Worm (Caenorhabditis elegans) whole organism, L1 larva: Measurements from ENCODE around the gene ZK829.3.

ENCODE experiments used
- C16A3.4 ChIP-seq: fragments of 150-350 bp; optimal IDR thresholded peaks from 2 replicates; lab custom pipeline; 2014; ENCODE audit warnings: missing biosample characterization, missing genetic modification characterization
- F16B12.6 ChIP-seq: fragments of 150-350 bp; optimal IDR thresholded peaks from 2 replicates; lab custom pipeline; 2014; ENCODE audit warnings: missing biosample characterization, missing genetic modification characterization
- Y116A8C.19 ChIP-seq: sonication (generic microtip); optimal IDR thresholded peaks from 2 replicates; lab custom pipeline; 2016; ENCODE audit warnings: missing compliant biosample characterization, missing genetic modification characterization, borderline replicate concordance
- alr-1 ChIP-seq: fragments of 200-800 bp; sonication (Bioruptor generic); optimal IDR thresholded peaks from 2 replicates; lab custom pipeline; 2018; ENCODE audit warnings: borderline replicate concordance, mild to moderate bottlenecking, missing genetic modification characterization, missing compliant biosample characterization
- aly-2 ChIP-seq: fragments of 150-350 bp; optimal IDR thresholded peaks from 2 replicates; lab custom pipeline; 2014; ENCODE audit warnings: missing biosample characterization, missing genetic modification characterization
- ama-1 ChIP-seq: fragments of 150-350 bp; optimal IDR thresholded peaks from 2 replicates; lab custom pipeline; 2014
- blmp-1 ChIP-seq: fragments of 150-350 bp; optimal IDR thresholded peaks from 2 replicates; lab custom pipeline; 2014; ENCODE audit warnings: missing biosample characterization, missing genetic modification characterization
- ceh-63 ChIP-seq: fragments of 200-800 bp; sonication (Bioruptor generic); optimal IDR thresholded peaks from 2 replicates; lab custom pipeline; 2018; ENCODE audit warnings: mild to moderate bottlenecking, missing genetic modification characterization, missing compliant biosample characterization
- ceh-8 ChIP-seq: fragments of 200-800 bp; sonication (Bioruptor generic); optimal IDR thresholded peaks from 2 replicates; lab custom pipeline; 2018; ENCODE audit warnings: mild to moderate bottlenecking, missing genetic modification characterization, moderate library complexity, missing compliant biosample characterization
- ceh-82 ChIP-seq, 3 experiments: fragments of 150-350 bp in 1 of 3; sonication (generic microtip) in 2 of 3; optimal IDR thresholded peaks; 2 replicates each; lab custom pipeline; 2014 to 2017; ENCODE audit warnings: missing biosample characterization in 3 of 3, missing genetic modification characterization in 3 of 3
- ces-1 ChIP-seq: fragments of 150-350 bp; optimal IDR thresholded peaks from 2 replicates; lab custom pipeline; 2014; ENCODE audit warnings: missing biosample characterization, missing genetic modification reagents, missing genetic modification characterization
- efl-1 ChIP-seq, 4 experiments: fragments of 150-350 bp; optimal IDR thresholded peaks in 3 of 4; peaks in 1 of 4; 1 replicate in 1 of 4; 2 replicates in 3 of 4; lab custom pipeline; 2014; ENCODE audit warnings: missing biosample characterization in 2 of 4, missing genetic modification characterization in 2 of 4, missing genetic modification reagents in 2 of 4
- egl-13 ChIP-seq: sonication (generic microtip); optimal IDR thresholded peaks from 2 replicates; lab custom pipeline; 2016; ENCODE audit warnings: missing genotype, missing genetic modification reagents, missing genetic modification characterization, missing compliant biosample characterization
- elt-2 ChIP-seq: sonication (generic microtip); optimal IDR thresholded peaks from 2 replicates; lab custom pipeline; 2016; ENCODE audit warnings: missing genetic modification characterization, mild to moderate bottlenecking, inconsistent platforms, missing compliant biosample characterization, missing genetic modification reagents
- elt-3 ChIP-seq, 6 experiments: fragments of 150-350 bp in 1 of 6; sonication (generic microtip); optimal IDR thresholded peaks; 2 replicates each; lab custom pipeline; 2017 to 2018; ENCODE audit warnings: missing biosample characterization in 6 of 6, missing genetic modification characterization in 6 of 6, inconsistent platforms in 1 of 6
- ets-5 ChIP-seq: fragments of 200-800 bp; sonication (Bioruptor generic); IDR thresholded peaks from 2 replicates; pipeline ENCODE4 v1.3.6; 2022; ENCODE audit warnings: missing genetic modification characterization, missing compliant biosample characterization
- fkh-8 ChIP-seq: sonication (generic microtip); optimal IDR thresholded peaks from 2 replicates; lab custom pipeline; 2016; ENCODE audit warnings: mild to moderate bottlenecking, missing genetic modification characterization, missing compliant biosample characterization
- fos-1 ChIP-seq: fragments of 150-350 bp; optimal IDR thresholded peaks from 2 replicates; lab custom pipeline; 2014; ENCODE audit warnings: missing biosample characterization, missing genetic modification characterization
- grh-1 ChIP-seq: fragments of 200-800 bp; sonication (Bioruptor generic); IDR thresholded peaks from 2 replicates; pipeline ENCODE4 v1.3.6; 2022; ENCODE audit warnings: missing genetic modification reagents, missing genetic modification characterization, missing compliant biosample characterization
- hlh-17 ChIP-seq: fragments of 200-800 bp; sonication (Bioruptor generic); optimal IDR thresholded peaks from 2 replicates; lab custom pipeline; 2018; ENCODE audit warnings: missing genetic modification characterization, mild to moderate bottlenecking, missing compliant biosample characterization, moderate library complexity, borderline replicate concordance
- hlh-4 ChIP-seq: sonication (generic microtip); optimal IDR thresholded peaks from 2 replicates; lab custom pipeline; 2016; ENCODE audit warnings: mild to moderate bottlenecking, missing genetic modification characterization, missing compliant biosample characterization
- jun-1 ChIP-seq: fragments of 150-350 bp; optimal IDR thresholded peaks from 2 replicates; lab custom pipeline; 2014; ENCODE audit warnings: missing biosample characterization, missing genetic modification reagents, missing genetic modification characterization
- lin-14 ChIP-seq: fragments of 200-800 bp; sonication (Bioruptor generic); optimal IDR thresholded peaks from 2 replicates; lab custom pipeline; 2018; ENCODE audit warnings: mild to moderate bottlenecking, missing genetic modification characterization, moderate library complexity, missing compliant biosample characterization
- lin-15B ChIP-seq: fragments of 150-350 bp; sonication (generic microtip); optimal IDR thresholded peaks from 3 replicates; lab custom pipeline; 2014; ENCODE audit warnings: missing biosample characterization, missing genetic modification characterization
- lir-3 ChIP-seq: sonication (generic microtip); optimal IDR thresholded peaks from 2 replicates; lab custom pipeline; 2016; ENCODE audit warnings: mild to moderate bottlenecking, missing genetic modification characterization, moderate library complexity, missing compliant biosample characterization; ENCODE audit not compliant: poor library complexity
- nhr-11 ChIP-seq: fragments of 150-350 bp; optimal IDR thresholded peaks from 2 replicates; lab custom pipeline; 2014; ENCODE audit warnings: missing biosample characterization, missing genetic modification characterization
- nhr-19 ChIP-seq: fragments of 200-800 bp; sonication (Bioruptor generic); conservative IDR thresholded peaks from 2 replicates; pipeline ENCODE4 v1.3.6; 2022; ENCODE audit warnings: missing genetic modification characterization, missing compliant biosample characterization
- nhr-237 ChIP-seq: fragments of 150-350 bp; optimal IDR thresholded peaks from 2 replicates; lab custom pipeline; 2014; ENCODE audit warnings: missing biosample characterization, missing genetic modification characterization
- nhr-71 ChIP-seq: sonication (generic microtip); optimal IDR thresholded peaks from 2 replicates; lab custom pipeline; 2016; ENCODE audit warnings: mild to moderate bottlenecking, missing genetic modification characterization, moderate library complexity, missing compliant biosample characterization
- nhr-77 ChIP-seq: fragments of 150-350 bp; optimal IDR thresholded peaks from 2 replicates; lab custom pipeline; 2014; ENCODE audit warnings: missing biosample characterization, missing genetic modification characterization
- nhr-85 ChIP-seq: sonication (generic microtip); peaks from one replicate; lab custom pipeline; 2016; ENCODE audit warnings: missing genetic modification characterization, inconsistent platforms, missing compliant biosample characterization
- pqm-1 ChIP-seq: sonication (generic microtip); optimal IDR thresholded peaks from 3 replicates; lab custom pipeline; 2017; ENCODE audit warnings: missing biosample characterization, missing genetic modification characterization
- snpc-4 ChIP-seq: fragments of 150-350 bp; optimal IDR thresholded peaks from 2 replicates; lab custom pipeline; 2014; ENCODE audit warnings: missing biosample characterization, missing genetic modification characterization
- sox-4 ChIP-seq: sonication (generic microtip); optimal IDR thresholded peaks from 2 replicates; lab custom pipeline; 2016; ENCODE audit warnings: missing genetic modification characterization, missing compliant biosample characterization
- sptf-1 ChIP-seq: fragments of 150-350 bp; optimal IDR thresholded peaks from 2 replicates; lab custom pipeline; 2014; ENCODE audit warnings: missing biosample characterization, missing genetic modification characterization
- tbx-2 ChIP-seq: sonication (generic microtip); optimal IDR thresholded peaks from 2 replicates; lab custom pipeline; 2016; ENCODE audit warnings: missing genetic modification characterization, missing compliant biosample characterization
- unc-86 ChIP-seq: sonication (generic microtip); optimal IDR thresholded peaks from 2 replicates; lab custom pipeline; 2016; ENCODE audit warnings: missing genetic modification characterization, missing compliant biosample characterization
- zag-1 ChIP-seq: fragments of 150-350 bp; optimal IDR thresholded peaks from 2 replicates; lab custom pipeline; 2014; ENCODE audit warnings: missing biosample characterization, missing genetic modification characterization
- ztf-4 ChIP-seq: fragments of 150-350 bp; optimal IDR thresholded peaks from 2 replicates; lab custom pipeline; 2014; ENCODE audit warnings: missing biosample characterization, missing genetic modification characterization

ZK829.3 gene

DNA sequence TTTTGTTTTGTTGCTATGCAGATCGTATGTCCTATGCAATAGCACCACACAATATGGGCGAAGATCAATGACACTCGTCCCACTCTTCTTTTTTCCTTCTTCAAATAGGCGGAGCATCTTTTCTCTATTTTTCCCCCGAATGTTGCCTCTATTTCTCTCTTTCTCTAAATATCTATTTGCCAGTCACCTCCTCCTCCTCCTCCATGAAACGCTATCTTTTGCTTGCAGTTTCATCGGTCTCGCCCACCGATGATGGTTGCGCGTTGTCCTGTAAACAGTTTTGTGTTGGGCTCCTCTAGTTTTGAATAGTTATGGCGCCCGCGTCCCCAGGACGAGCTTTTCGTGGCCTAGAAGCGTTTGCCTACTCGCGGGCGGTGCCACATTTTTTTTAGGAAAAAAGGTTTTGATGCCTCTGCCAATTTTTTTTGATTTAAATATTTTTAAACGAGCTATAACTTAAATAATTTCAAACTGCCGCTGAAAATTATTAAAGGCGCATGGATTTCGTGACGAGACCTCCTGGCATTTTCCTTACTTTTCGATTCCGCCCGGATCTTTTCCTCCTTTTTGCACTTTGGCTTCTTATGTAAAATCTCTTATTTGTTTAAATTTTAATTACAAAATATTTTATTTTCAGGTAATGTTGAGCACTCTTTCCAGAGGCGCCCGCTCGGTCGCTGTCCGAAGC is 7.2 kb upstream of the ZK829.3 start, which contains the start of gene gdh-1 (continued):
- TF ChIP-seq nhr-19 (GFP tag; lab: Robert Waterston, UW) (peak; percentile 41), fos-1 (tag; lab: Kevin White, UChicago) (peak; percentile 39), fkh-8 (tag; lab: Kevin White, UChicago) (no peak), snpc-4 (no peak), ceh-82 (tag; optimal IDR thresholded peaks at IDR 0.05; lab: Kevin White, UChicago) (peak in 1 of 3 experiments; percentile 37), zag-1 (no peak), ztf-4 (tag; lab: Kevin White, UChicago) (no peak), hlh-17 (GFP tag; lab: Kevin White, UChicago) (no peak), elt-2 (tag; lab: Kevin White, UChicago) (peak; percentile 7), blmp-1 (tag; lab: Kevin White, UChicago) (peak; percentile 40), ceh-8 (GFP tag; lab: Kevin White, UChicago) (no peak), efl-1 (optimal IDR thresholded peaks at IDR 0.05; lab: Kevin White, UChicago) (peak; percentile 21 to 46), efl-1 (GFP tag; optimal IDR thresholded peaks at IDR 0.05 in 1 of 2; lab: Kevin White, UChicago) (peak in 1 of 2 experiments; percentile 86), nhr-11 (tag; lab: Kevin White, UChicago) (no peak), alr-1 (tag; lab: Kevin White, UChicago) (no peak), unc-86 (tag; lab: Kevin White, UChicago) (no peak), ets-5 (GFP tag; lab: Robert Waterston, UW) (no peak), tbx-2 (tag; lab: Kevin White, UChicago) (peak; percentile 56), nhr-85 (tag; lab: Kevin White, UChicago) (peak; percentile 81), nhr-71 (tag; lab: Kevin White, UChicago) (peak; percentile 74), ceh-63 (GFP tag; lab: Kevin White, UChicago) (no peak), ama-1 (lab: Kevin White, UChicago) (no peak), pqm-1 (no peak), grh-1 (GFP tag; lab: Robert Waterston, UW) (no peak), lin-15B (tag; lab: Kevin White, UChicago) (no peak), elt-3 (tag; optimal IDR thresholded peaks at IDR 0.05; lab: Kevin White, UChicago) (no peak), F16B12.6 (no peak), hlh-4 (no peak), jun-1 (peak; percentile 3), C16A3.4 (no peak), lin-14 (no peak), sptf-1 (tag; lab: Kevin White, UChicago) (no peak)

DNA sequence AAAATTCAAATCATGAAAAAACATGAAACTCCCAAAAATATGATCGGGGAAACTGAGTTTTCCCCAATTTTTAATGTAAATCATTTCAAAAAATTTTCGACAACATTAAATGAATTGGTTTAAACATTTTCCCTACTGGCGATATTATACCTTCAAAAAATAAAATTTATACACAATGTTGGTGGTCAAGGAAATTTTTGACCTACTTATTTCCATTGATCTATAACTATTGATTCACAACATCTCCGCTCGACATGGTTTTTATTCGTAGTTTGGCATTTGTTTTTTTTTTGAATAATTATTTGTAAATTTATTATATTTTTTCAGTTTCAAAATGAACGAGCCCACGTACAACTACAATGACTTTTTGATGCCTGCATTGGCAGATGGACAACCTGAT is 4.7 kb upstream of the ZK829.3 start, which contains the start of gene tbx-36:
tbx-36 (plus strand) TSS at position 301 of the 400 bp plus-strand sequence.
- no peak for TF ChIP-seq Y116A8C.19 (tag; lab: Kevin White, UChicago)
- no peak for TF ChIP-seq hlh-17 (GFP tag; lab: Kevin White, UChicago)
- TF ChIP-seq efl-1 (optimal IDR thresholded peaks at IDR 0.05; lab: Kevin White, UChicago), result no peak
- TF ChIP-seq efl-1 (GFP tag; optimal IDR thresholded peaks at IDR 0.05 in 1 of 2; lab: Kevin White, UChicago), result peak in 1 of 2 experiments; percentile 24

DNA sequence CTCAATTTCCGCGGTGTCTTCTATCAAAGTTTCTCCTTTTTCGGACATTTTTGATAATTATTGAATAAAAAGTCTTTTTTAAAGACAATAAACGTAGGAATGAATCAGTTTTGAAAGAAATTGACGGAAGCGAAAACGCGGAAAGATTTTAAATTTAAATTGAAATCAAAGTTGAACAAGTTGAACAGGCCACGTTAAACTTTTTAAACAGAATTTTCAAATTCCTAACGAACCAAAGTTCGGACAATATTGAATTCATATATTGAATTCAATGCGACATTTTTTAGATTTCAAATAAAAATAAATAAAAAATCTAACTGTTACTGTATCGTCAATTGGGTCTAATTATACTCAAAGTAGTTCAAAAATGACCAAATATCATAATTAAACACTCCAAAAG is 4.2 kb upstream of the ZK829.3 start, which contains the start of gene hdl-1:
hdl-1 (minus strand) TSS at position 101 of the 400 bp plus-strand sequence.
- TF ChIP-seq nhr-237 (no peak), lir-3 (tag; lab: Kevin White, UChicago) (no peak), ceh-8 (GFP tag; lab: Kevin White, UChicago) (no peak), hlh-4 (no peak), nhr-77 (no peak), egl-13 (no peak), sox-4 (tag; lab: Kevin White, UChicago) (no peak), ces-1 (no peak), aly-2 (tag; lab: Kevin White, UChicago) (no peak)
- TF ChIP-seq, all 84 proteins: peak for 0
